Worm (Caenorhabditis elegans) whole organism, mixed stage, embryonic: ENCODE data around the gene clec-225.

Experiments used
- blmp-1 ChIP-seq: fragments of 150-350 bp; optimal IDR thresholded peaks from 2 replicates; lab custom pipeline; 2014; ENCODE audit warnings: missing biosample characterization, missing genetic modification characterization
- hlh-1 ChIP-seq: fragments of 150-350 bp; optimal IDR thresholded peaks from 2 replicates; lab custom pipeline; 2014; ENCODE audit warnings: missing biosample characterization, missing genetic modification reagents, missing genetic modification characterization
- lsy-2 ChIP-seq: fragments of 150-350 bp; optimal IDR thresholded peaks from 2 replicates; lab custom pipeline; 2014; ENCODE audit warnings: missing biosample characterization, missing genetic modification characterization
- mep-1 ChIP-seq: fragments of 150-350 bp; optimal IDR thresholded peaks from 2 replicates; lab custom pipeline; 2017; ENCODE audit warnings: missing biosample characterization, missing genetic modification reagents, missing genetic modification characterization, inconsistent platforms
- snpc-4 ChIP-seq: fragments of 150-350 bp; optimal IDR thresholded peaks from 2 replicates; lab custom pipeline; 2014; ENCODE audit warnings: missing biosample characterization, missing genetic modification characterization
- sptf-1 ChIP-seq: sonication (generic microtip); optimal IDR thresholded peaks from 2 replicates; lab custom pipeline; 2017; ENCODE audit warnings: mild to moderate bottlenecking, missing genetic modification characterization, moderate library complexity, missing compliant biosample characterization
- unc-39 ChIP-seq: fragments of 150-350 bp; optimal IDR thresholded peaks from 2 replicates; lab custom pipeline; 2014; ENCODE audit warnings: missing biosample characterization, missing genetic modification characterization
- zip-8 ChIP-seq: fragments of 150-350 bp; optimal IDR thresholded peaks from 2 replicates; lab custom pipeline; 2014; ENCODE audit warnings: missing biosample characterization, missing genetic modification characterization
- ztf-11 ChIP-seq: fragments of 150-350 bp; optimal IDR thresholded peaks from 2 replicates; lab custom pipeline; 2014; ENCODE audit warnings: missing biosample characterization, missing genetic modification characterization

- TF ChIP-seq sptf-1 (tag; lab: Kevin White, UChicago) (no peak), snpc-4 (no peak), lsy-2 (no peak), unc-39 (no peak), blmp-1 (no peak), hlh-1 (tag; lab: Kevin White, UChicago) (no peak), ztf-11 (tag; lab: Kevin White, UChicago) (no peak), mep-1 (tag; lab: Kevin White, UChicago) (no peak), zip-8 (peak; percentile 75)
These were observed 18.5 kb downstream of the clec-225 start, which contains the start of gene acly-2 for ce11 chrV:13116114-13116603.
